Fruit fly (Drosophila melanogaster) whole organism: Measurements from ENCODE around the gene CG7611.

ENCODE experiments used
- CG8478 ChIP-seq: fragments of >200 bp; optimal IDR thresholded peaks from 2 replicates; lab custom pipeline; 2018; ENCODE audit warnings: inconsistent platforms
- Dll ChIP-seq: fragments of >200 bp; optimal IDR thresholded peaks from 2 replicates; lab custom pipeline; 2017
- EcR ChIP-seq, 2 experiments: fragments of >200 bp; optimal IDR thresholded peaks; 2 replicates each; lab custom pipeline; 2017; ENCODE audit warnings: missing biosample characterization in 2 of 2, missing genetic modification characterization in 2 of 2, missing genetic modification reagents in 2 of 2
- usp ChIP-seq: fragments of >200 bp; optimal IDR thresholded peaks from 2 replicates; lab custom pipeline; 2017; ENCODE audit warnings: missing biosample characterization, missing genetic modification characterization, mixed read lengths

- TF ChIP-seq EcR (GFP tag; optimal IDR thresholded peaks at IDR 0.05; lab: Kevin White, UChicago), result no peak
- no peak for TF ChIP-seq usp (GFP tag; lab: Kevin White, UChicago)
- no peak for TF ChIP-seq CG8478 (lab: Kevin White, UChicago)
- no peak for TF ChIP-seq Dll (lab: Kevin White, UChicago)
Measured at dm6 chr3L:21568254-21568653, 45.3 kb downstream of the CG7611 start.
